Worm (Caenorhabditis elegans) whole organism, young adult: ENCODE results near the gene F49E2.5.
A peak's percentile ranks its signal among the peaks of the same experiment; 100 is the strongest.

Source experiments
- F22D6.2 ChIP-seq: sonication (generic microtip); optimal IDR thresholded peaks from 2 replicates; lab custom pipeline; 2016; ENCODE audit warnings: mild to moderate bottlenecking, missing genetic modification characterization, missing compliant biosample characterization
- F57A8.1 ChIP-seq: fragments of 200-800 bp; sonication (Bioruptor generic); optimal IDR thresholded peaks from 2 replicates; lab custom pipeline; 2018; ENCODE audit warnings: mild to moderate bottlenecking, missing genetic modification characterization, moderate library complexity, missing compliant biosample characterization
- Y67H2A.10 ChIP-seq: fragments of 200-800 bp; sonication (Bioruptor generic); conservative IDR thresholded peaks from 2 replicates; pipeline ENCODE4 v1.3.6; 2022; ENCODE audit warnings: missing genetic modification reagents, missing genetic modification characterization, missing compliant biosample characterization
- ama-1 ChIP-seq, 3 experiments: fragments of 150-350 bp in 1 of 3; sonication (generic microtip) in 2 of 3; optimal IDR thresholded peaks; 2 replicates each; lab custom pipeline; 2014 to 2018; ENCODE audit warnings: missing biosample characterization in 2 of 3, missing genetic modification characterization in 2 of 3, missing genetic modification reagents in 2 of 3
- egl-18 ChIP-seq: fragments of 200-800 bp; sonication (Bioruptor generic); IDR thresholded peaks from 2 replicates; pipeline ENCODE4 v1.3.6; 2022; ENCODE audit warnings: missing genetic modification reagents, missing genetic modification characterization, missing compliant biosample characterization
- hmg-20 ChIP-seq: fragments of 200-800 bp; sonication (Bioruptor generic); IDR thresholded peaks from 2 replicates; pipeline ENCODE4 v1.3.6; 2022; ENCODE audit warnings: missing genetic modification reagents, missing genetic modification characterization, missing compliant biosample characterization
- hrde-1 ChIP-seq: sonication (generic microtip); optimal IDR thresholded peaks from 2 replicates; lab custom pipeline; 2016; ENCODE audit warnings: missing genetic modification characterization, mild to moderate bottlenecking, missing compliant biosample characterization, moderate library complexity, missing genotype, missing genetic modification reagents, borderline replicate concordance
- mel-28 ChIP-seq: sonication (generic microtip); optimal IDR thresholded peaks from 2 replicates; lab custom pipeline; 2016; ENCODE audit warnings: borderline replicate concordance, mild to moderate bottlenecking, missing genetic modification characterization, missing compliant biosample characterization
- nhr-179 ChIP-seq: sonication (generic microtip); optimal IDR thresholded peaks from 2 replicates; lab custom pipeline; 2016; ENCODE audit warnings: mild to moderate bottlenecking, missing genetic modification characterization, missing compliant biosample characterization
- pha-4 ChIP-seq: fragments of 150-350 bp; sonication (generic microtip); optimal IDR thresholded peaks from 2 replicates; lab custom pipeline; 2014; ENCODE audit warnings: missing biosample characterization, missing genetic modification reagents, missing genetic modification characterization
- sdz-38 ChIP-seq: sonication (generic microtip); optimal IDR thresholded peaks from 2 replicates; lab custom pipeline; 2016; ENCODE audit warnings: missing genotype, missing genetic modification characterization, missing compliant biosample characterization
- unc-62 ChIP-seq: fragments of 150-350 bp; optimal IDR thresholded peaks from 2 replicates; lab custom pipeline; 2014; ENCODE audit warnings: missing biosample characterization, missing genetic modification reagents, missing genetic modification characterization
- ztf-28 ChIP-seq: fragments of 200-800 bp; sonication (Bioruptor generic); IDR thresholded peaks from 2 replicates; pipeline ENCODE4 v1.3.6; 2022; ENCODE audit warnings: missing genetic modification reagents, missing genetic modification characterization, missing compliant biosample characterization

DNA sequence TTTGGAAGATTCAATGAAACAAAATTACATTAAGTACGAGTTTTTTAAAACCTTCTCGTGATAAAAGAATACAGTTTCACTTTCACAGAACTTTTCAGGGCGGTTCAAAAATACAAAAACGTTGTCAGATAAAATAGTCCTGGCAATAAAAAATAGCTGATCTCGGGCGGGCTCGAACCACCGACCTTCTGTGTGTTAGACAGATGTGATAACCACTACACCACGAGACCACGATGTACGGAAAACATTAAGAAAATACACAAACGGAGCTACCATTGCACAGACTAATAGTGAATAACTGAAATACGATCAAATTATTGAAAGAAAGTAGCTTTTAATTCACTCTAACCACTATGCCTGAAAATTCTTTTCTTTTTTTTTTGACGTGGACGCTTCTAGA is 17.5 kb downstream of the F49E2.5 start:
- TF ChIP-seq Y67H2A.10 (GFP tag; lab: Robert Waterston, UW) (peak; percentile 20; the same call in 1 of the 2 replicates), F57A8.1 (GFP tag; lab: Kevin White, UChicago) (no peak), pha-4 (no peak), nhr-179 (no peak), ama-1 (optimal IDR thresholded peaks at IDR 0.05; lab: Kevin White, UChicago) (no peak), ama-1 (GFP tag; optimal IDR thresholded peaks at IDR 0.05; lab: Kevin White, UChicago) (peak in 1 of 2 experiments; percentile 40), mel-28 (tag; lab: Kevin White, UChicago) (no peak), egl-18 (GFP tag; lab: Robert Waterston, UW) (no peak), F22D6.2 (tag; lab: Kevin White, UChicago) (no peak), hmg-20 (GFP tag; lab: Robert Waterston, UW) (peak; percentile 77), sdz-38 (tag; lab: Kevin White, UChicago) (no peak), hrde-1 (tag; lab: Kevin White, UChicago) (no peak), unc-62 (GFP tag; lab: Kevin White, UChicago) (no peak), ztf-28 (no peak)
